Worm (Caenorhabditis elegans) whole organism, L2 larva: ENCODE measurements around the gene F32A5.4.

Experiments used
- mab-5 ChIP-seq: fragments of 150-350 bp; optimal IDR thresholded peaks from 2 replicates; lab custom pipeline; 2014; ENCODE audit warnings: missing biosample characterization, missing genetic modification characterization
- nhr-237 ChIP-seq: fragments of 150-350 bp; optimal IDR thresholded peaks from 2 replicates; lab custom pipeline; 2014; ENCODE audit warnings: missing biosample characterization, missing genetic modification characterization
- unc-39 ChIP-seq: fragments of 150-350 bp; optimal IDR thresholded peaks from 2 replicates; lab custom pipeline; 2014; ENCODE audit warnings: missing biosample characterization, missing genetic modification characterization

DNA sequence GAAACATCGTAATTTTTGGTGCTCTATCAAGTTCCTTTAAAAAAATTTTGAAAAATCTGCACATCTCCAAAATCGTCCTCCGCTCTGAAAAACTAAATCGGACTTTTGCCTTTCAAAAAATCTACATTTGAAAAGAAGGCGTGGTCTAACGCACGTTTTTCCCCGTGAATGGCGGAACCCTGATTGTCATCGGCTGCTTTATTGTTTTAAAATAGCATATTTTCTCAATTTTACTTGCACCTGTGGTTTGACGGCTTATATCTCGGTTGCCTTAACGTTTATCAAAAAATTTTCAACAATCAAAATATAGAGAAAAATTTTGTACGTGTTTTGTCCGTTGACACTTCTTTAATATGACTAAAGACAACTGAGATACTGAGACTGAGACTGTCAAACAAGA is 3.0 kb downstream of the F32A5.4 start:
- TF ChIP-seq nhr-237 (tag; lab: Kevin White, UChicago) (no peak), unc-39 (tag; lab: Kevin White, UChicago) (no peak), mab-5 (no peak)
